Fruit fly (Drosophila melanogaster): ENCODE measurements around the gene CG5645.

Gene CG5645

DNA sequence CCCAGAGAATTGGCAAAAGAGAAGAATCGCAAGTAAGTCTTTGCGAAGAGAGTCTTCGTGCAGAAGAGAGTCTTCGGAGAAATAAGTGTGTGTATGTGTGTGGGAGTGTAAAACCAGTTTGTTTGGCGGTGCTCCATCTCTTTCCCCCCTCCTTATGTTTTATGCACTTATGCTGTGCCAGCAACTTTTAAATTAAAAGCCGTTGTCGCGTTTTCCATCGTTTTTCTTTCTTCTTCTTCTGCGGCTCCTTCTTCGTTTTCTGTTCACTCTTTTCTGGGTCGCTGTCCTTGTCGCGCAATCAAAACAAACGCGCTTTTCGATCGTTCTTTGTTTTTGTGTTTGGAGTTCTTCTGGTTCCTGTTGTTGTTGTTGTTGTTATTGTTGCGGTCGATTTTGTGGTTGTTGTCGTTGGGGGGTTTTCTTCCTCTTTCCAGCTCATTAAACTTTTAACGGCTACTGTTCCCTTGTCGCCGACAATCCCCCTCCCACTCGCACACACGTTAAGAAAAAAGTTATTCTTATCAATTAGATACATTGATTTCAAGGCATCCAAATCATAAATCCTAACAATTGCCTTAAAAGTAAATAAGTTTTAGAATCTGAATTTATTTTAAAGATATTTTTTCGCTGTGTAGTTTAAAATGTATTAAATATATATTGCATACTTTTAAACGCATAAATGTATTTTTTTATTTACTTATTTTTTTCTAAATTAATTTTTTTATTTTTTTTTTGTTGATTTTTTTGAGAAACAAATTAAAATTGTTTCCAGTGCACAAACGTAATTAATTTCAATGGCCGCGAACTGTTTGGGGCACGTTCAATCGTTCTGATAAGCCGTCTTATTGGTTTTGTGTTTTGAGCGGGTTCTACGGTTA lies 25.2 kb downstream of the CG5645 start (continued):
- TF ChIP-seq Rx (GFP tag; IDR thresholded peaks at IDR 0.05), result no peak
- TF ChIP-seq CG43689 (GFP tag; IDR thresholded peaks at IDR 0.05), result no peak
- peak; percentile 68 for TF ChIP-seq CG14014 (GFP tag; IDR thresholded peaks at IDR 0.05)
- no peak; the same call in 1 of the 2 replicates for TF ChIP-seq CG4404 (GFP tag; IDR thresholded peaks at IDR 0.05)
- TF ChIP-seq CG7928 (GFP tag; optimal IDR thresholded peaks at IDR 0.05), result no peak
- no peak for TF ChIP-seq CG3995 (GFP tag; optimal IDR thresholded peaks at IDR 0.05)
- peak; percentile 60 for TF ChIP-seq exex (tag; optimal IDR thresholded peaks at IDR 0.05)
- TF ChIP-seq gcm2 (GFP tag; optimal IDR thresholded peaks at IDR 0.05), result no peak
- peak; percentile 49 for TF ChIP-seq Hsf (GFP tag; optimal IDR thresholded peaks at IDR 0.05)
- no peak for TF ChIP-seq CG31224 (GFP tag; IDR thresholded peaks at IDR 0.05)
- no peak for TF ChIP-seq CG16779 (GFP tag; IDR thresholded peaks at IDR 0.05)
- TF ChIP-seq CG13624 (GFP tag; optimal IDR thresholded peaks at IDR 0.05), result peak; percentile 47
- TF ChIP-seq CG15073 (GFP tag; optimal IDR thresholded peaks at IDR 0.05), result peak; percentile 27
- no peak for TF ChIP-seq her (GFP tag; optimal IDR thresholded peaks at IDR 0.05)
- TF ChIP-seq Antp (GFP tag; optimal IDR thresholded peaks at IDR 0.05), result no peak
- no peak for TF ChIP-seq YL-1 (GFP tag; optimal IDR thresholded peaks at IDR 0.05)
- no peak for TF ChIP-seq Optix (GFP tag; IDR thresholded peaks at IDR 0.05)
- no peak for TF ChIP-seq CG13894 (tag; optimal IDR thresholded peaks at IDR 0.05)
- peak; percentile 93 for TF ChIP-seq Blimp-1 (GFP tag; optimal IDR thresholded peaks at IDR 0.05)
- TF ChIP-seq row (GFP tag; IDR thresholded peaks at IDR 0.05), result peak; percentile 77
- no peak for TF ChIP-seq CG6272 (GFP tag; IDR thresholded peaks at IDR 0.05)
- TF ChIP-seq sob (GFP tag; IDR thresholded peaks at IDR 0.05), result peak; percentile 52
- no peak for TF ChIP-seq seq (GFP tag; IDR thresholded peaks at IDR 0.05)
- peak; percentile 97 for TF ChIP-seq dmrt11E (tag; optimal IDR thresholded peaks at IDR 0.05)
- no peak for TF ChIP-seq maf-S (GFP tag; optimal IDR thresholded peaks at IDR 0.05)
- TF ChIP-seq sug (tag; optimal IDR thresholded peaks at IDR 0.05), result peak; percentile 58
- no peak for TF ChIP-seq NK7.1 (GFP tag; optimal IDR thresholded peaks at IDR 0.05)
- TF ChIP-seq CG14050 (GFP tag; IDR thresholded peaks at IDR 0.05), result 0 out of 3 replicates have a peak, but pooled peaks have one; percentile 23
- peak; percentile 16 for TF ChIP-seq CG1832 (GFP tag; optimal IDR thresholded peaks at IDR 0.05)
- TF ChIP-seq HmgD (GFP tag; optimal IDR thresholded peaks at IDR 0.05), result no peak
- peak; percentile 62; the same call in 1 of the 3 replicates for TF ChIP-seq ken (GFP tag; IDR thresholded peaks at IDR 0.05)
- TF ChIP-seq kni (GFP tag; optimal IDR thresholded peaks at IDR 0.05), result peak; percentile 87
- TF ChIP-seq CG4730 (GFP tag; IDR thresholded peaks at IDR 0.05), result peak; percentile 67
- TF ChIP-seq CG7987 (GFP tag; optimal IDR thresholded peaks at IDR 0.05), result no peak
- peak; percentile 62; the same call in 1 of the 3 replicates for TF ChIP-seq so (GFP tag; IDR thresholded peaks at IDR 0.05)
- TF ChIP-seq CG6791 (GFP tag; IDR thresholded peaks at IDR 0.05; ENCODE audit: partially characterized antibody), result no peak
- TF ChIP-seq Bdp1 (GFP tag; optimal IDR thresholded peaks at IDR 0.05), result no peak
- no peak for TF ChIP-seq usp (GFP tag; optimal IDR thresholded peaks at IDR 0.05)
- peak; percentile 79 for TF ChIP-seq vvl (GFP tag; IDR thresholded peaks at IDR 0.05)
- TF ChIP-seq run (tag; optimal IDR thresholded peaks at IDR 0.05), result peak; percentile 78
- TF ChIP-seq CG2116 (GFP tag; optimal IDR thresholded peaks at IDR 0.05), result peak; percentile 30
- no peak for TF ChIP-seq otp (GFP tag; IDR thresholded peaks at IDR 0.05)
- no peak for TF ChIP-seq CG18599 (GFP tag; optimal IDR thresholded peaks at IDR 0.05)
- TF ChIP-seq CG14860 (GFP tag; IDR thresholded peaks at IDR 0.05; ENCODE audit: partially characterized antibody), result no peak
- no peak for TF ChIP-seq nerfin-2 (GFP tag; IDR thresholded peaks at IDR 0.05; ENCODE audit: partially characterized antibody)
- peak; percentile 87 for TF ChIP-seq CG11695 (GFP tag; IDR thresholded peaks at IDR 0.05)
- no peak for TF ChIP-seq CG12219 (GFP tag; optimal IDR thresholded peaks at IDR 0.05)
- TF ChIP-seq tgo (GFP tag; IDR thresholded peaks at IDR 0.05), result peak; percentile 79
- peak; percentile 90 for TF ChIP-seq CG15269 (tag; optimal IDR thresholded peaks at IDR 0.05)
- TF ChIP-seq CG4360 (GFP tag; IDR thresholded peaks at IDR 0.05), result peak; percentile 91
